Fruit fly (Drosophila melanogaster) whole organism, larva: ENCODE measurements around the gene U4-U6-60K.

Source experiments
- noc ChIP-seq: fragments of 200-800 bp; sonication (Bioruptor generic); optimal IDR thresholded peaks from 3 replicates; lab custom pipeline; 2019; ENCODE audit warnings: missing biosample characterization, mild to moderate bottlenecking, missing genetic modification characterization, moderate library complexity

The U4-U6-60K gene

DNA sequence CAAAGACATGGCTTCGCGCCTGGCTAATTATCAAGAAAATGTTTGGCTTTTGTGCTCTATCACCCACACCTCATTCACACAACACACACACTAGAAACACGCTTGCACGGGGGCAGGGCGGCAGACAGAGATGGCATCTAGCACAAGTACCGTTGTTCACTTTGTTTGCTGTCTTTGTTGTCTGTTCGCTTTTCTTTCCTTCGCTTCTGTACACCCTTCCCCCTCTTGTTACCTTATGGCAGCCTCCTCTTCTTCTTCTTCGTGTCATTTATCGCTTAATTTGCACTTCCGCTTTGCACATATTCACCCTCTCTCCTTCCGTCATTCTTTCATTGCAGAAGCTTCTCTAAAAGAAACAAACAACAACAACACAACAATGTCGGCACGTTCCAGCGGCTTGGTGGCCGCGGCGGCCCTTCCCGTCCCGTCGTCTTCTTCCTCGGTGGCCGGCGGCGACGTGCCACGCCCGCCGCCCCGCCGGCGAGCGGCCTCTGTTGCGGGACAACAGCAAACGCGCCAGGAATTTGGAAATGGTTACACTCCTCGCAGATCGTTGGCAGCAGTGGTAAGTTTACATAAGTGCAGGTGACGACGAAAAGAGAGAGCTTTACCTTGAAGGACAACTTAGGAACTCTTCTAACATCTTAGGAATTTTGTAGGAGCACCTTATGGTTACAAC is 16.9 kb upstream of the U4-U6-60K start:
- no peak for TF ChIP-seq noc

DNA sequence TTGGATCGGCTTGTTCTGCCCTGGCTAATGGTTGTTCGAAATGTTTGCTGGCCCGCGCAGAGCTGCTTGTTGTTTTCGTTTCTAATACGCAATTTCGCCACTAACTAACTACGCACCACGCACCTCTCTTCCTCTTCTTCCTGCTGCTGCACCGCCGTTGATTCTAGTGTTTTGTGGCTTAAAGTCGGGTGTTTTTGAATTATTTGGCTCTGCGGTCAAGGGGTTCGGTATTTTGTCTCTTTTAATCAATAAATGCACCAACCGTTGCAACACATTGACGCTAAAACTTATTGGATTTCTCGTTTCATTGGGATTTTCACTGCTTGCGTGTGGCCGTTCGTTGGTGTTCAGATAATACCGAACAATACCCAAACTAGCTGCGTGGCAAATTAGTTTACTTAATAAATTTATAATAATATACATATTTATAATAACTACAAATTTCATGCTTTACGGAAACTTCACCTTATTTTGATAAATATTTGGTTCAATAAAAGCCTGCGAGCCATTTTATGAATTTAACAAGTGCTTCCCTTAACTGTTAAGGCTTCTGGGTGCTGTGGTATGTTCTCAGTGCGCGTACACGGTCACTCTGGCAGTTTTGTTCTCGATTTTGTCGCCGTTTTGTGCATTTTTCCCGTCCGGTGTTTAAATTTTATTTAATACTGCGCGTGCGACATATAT is 15.9 kb upstream of the U4-U6-60K start, which contains the start of the genes Edc3 and Nedd4:
Gene Edc3, minus strand, starts transcription at position 351 of the 684 bp plus-strand sequence.
Gene Nedd4, plus strand, starts transcription at position 571 of the 684 bp plus-strand sequence.
- peak; percentile 11 for TF ChIP-seq noc

dm6 chr3L:17513492-17513891 is 220 bp downstream of the U4-U6-60K start:
- TF ChIP-seq noc: no peak

DNA sequence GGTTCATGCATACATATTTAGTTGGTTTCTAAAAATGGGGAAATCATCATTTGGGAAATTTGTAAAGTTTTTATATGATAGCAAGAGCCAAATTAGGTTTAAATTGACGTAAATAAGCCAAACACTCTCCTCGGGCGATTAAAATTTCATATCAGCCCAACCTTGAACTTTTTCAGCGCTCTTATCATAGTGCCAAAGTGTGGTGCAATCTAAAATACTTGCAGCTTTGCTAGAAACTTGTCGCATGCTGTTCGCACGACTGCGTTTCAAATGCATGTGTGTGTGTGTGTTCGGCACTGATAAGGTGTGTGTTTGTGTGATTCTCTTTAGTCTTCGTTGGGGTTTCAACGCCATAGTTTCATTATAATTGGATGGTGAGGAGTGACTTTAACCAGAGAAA is 6.9 kb downstream of the U4-U6-60K start:
- no peak for TF ChIP-seq noc

- peak; percentile 1 for TF ChIP-seq noc
These were observed 7.5 kb downstream of the U4-U6-60K start for dm6 chr3L:17506005-17506760.

- no peak for TF ChIP-seq noc
These were observed 9.2 kb downstream of the U4-U6-60K start for dm6 chr3L:17504538-17504937.

dm6 chr3L:17502235-17502634 is 11.5 kb downstream of the U4-U6-60K start:
- TF ChIP-seq noc: no peak

DNA sequence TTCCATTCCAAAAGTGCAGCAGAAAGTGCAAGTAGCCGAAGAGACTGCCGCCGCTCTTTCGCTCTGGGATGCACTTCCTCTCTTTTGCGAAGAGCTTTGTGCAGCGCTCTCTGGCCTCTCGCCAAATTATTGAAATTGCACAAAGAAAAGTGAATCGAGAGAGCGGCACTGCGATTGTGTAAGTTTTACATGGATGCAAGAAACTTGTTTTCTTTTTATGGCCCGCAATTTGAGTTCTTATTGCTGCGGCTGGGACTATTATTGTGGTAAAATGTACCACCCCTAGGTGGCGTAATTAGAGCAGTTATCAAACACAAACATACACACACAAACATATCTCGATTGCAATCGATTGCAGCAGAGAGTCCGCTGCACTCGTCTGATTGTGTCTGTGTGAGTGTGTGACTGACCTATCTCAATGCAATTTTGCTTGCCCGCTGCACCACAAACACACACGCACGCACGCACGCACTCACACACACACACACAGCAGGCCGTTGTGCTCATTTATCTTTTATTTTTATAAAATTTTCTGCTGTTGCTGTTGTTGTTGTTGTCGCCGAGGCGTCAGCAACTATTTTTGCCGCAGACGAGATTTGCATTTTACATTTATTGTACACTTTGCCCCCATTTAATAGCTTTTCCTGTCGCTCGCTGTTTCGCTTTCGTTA is 13.3 kb downstream of the U4-U6-60K start:
- no peak for TF ChIP-seq noc

- TF ChIP-seq noc: no peak
These were observed 14.6 kb downstream of the U4-U6-60K start for dm6 chr3L:17498952-17499710.

- no peak for TF ChIP-seq noc
These were observed 15.7 kb downstream of the U4-U6-60K start for dm6 chr3L:17497969-17498368.

dm6 chr3L:17496871-17497492 is 16.7 kb downstream of the U4-U6-60K start:
- no peak for TF ChIP-seq noc

dm6 chr3L:17496012-17496411 is 17.7 kb downstream of the U4-U6-60K start:
- TF ChIP-seq noc: no peak

DNA sequence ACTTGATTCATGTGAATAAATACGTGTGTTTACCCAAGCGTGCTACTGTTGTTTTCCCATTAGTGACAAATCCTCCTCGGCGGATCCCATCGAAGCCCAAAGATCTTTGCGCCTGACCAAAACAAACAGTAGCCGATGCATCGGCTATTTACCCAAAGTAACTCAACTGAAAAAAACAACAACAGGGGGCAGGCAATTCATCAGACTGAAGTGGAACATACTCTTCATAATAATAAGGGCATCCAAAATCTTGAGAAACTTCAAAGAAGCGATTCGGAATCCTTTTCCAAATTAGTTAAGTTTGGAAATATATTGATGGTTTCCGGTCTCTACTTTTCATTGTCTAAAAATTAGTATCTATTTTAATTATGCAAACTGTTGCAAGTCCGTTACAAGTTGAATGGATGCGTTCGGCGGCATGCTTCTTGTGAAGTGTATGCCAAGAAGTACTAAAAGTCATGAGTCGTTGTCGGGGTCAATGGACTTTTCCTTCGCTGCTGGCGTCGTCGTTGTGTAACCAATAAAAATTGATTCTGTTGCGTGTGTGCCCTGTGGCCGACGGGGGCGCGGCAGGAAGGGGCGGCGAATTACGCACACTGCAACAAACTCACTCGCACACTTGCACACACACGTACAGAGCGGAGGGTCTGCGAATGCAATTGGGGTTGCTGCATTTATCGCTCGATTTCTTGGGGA is 18.3 kb downstream of the U4-U6-60K start:
- TF ChIP-seq noc: no peak

DNA sequence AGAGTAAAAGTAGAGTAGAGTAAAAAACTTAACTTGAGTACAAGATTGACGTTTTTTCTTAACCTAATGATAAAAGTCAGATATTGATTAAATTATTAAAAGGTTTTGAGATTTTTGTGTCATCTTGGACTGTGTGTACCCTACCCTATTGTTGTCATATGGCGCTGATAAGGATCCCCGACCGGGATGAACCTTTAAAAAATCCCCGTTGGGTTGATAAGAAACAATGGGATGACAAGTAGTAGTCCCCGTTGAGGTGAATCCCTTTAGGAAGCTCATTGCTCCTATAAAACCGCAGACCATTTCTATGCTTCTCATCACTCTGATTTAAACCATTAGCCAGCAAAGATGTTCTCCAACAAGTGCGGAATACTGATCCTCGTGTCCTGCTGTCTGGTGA is 19.2 kb downstream of the U4-U6-60K start, which contains the start of gene edin:
Gene edin, plus strand, starts transcription at position 340 of the 400 bp plus-strand sequence.
- TF ChIP-seq noc: no peak
